Fruit fly (Drosophila melanogaster) whole organism, embryonic: ENCODE measurements around the gene JMJD5.
A peak's percentile ranks its signal among the peaks of the same experiment; 100 is the strongest.

Source experiments
- BEAF-32 ChIP-seq: fragments of 200-800 bp; sonication (Bioruptor generic); optimal IDR thresholded peaks from 3 replicates; lab custom pipeline; 2017; ENCODE audit warnings: missing biosample characterization, missing genetic modification characterization, mild to moderate bottlenecking, moderate library complexity, missing genetic modification reagents
- CG10267 ChIP-seq: fragments of 200-800 bp; sonication (Bioruptor generic); optimal IDR thresholded peaks from 2 replicates; lab custom pipeline; 2018; ENCODE audit warnings: missing biosample characterization, mild to moderate bottlenecking, missing genetic modification characterization, moderate library complexity
- CG1233 ChIP-seq: fragments of 200-800 bp; sonication (Bioruptor generic); optimal IDR thresholded peaks from 4 replicates; lab custom pipeline; 2018; ENCODE audit warnings: missing biosample characterization, mild to moderate bottlenecking, missing genetic modification characterization
- CG12942 ChIP-seq: fragments of 200-800 bp; sonication (Bioruptor generic); optimal IDR thresholded peaks from 3 replicates; lab custom pipeline; 2016; ENCODE audit warnings: missing biosample characterization, missing genetic modification characterization
- CG13296 ChIP-seq: fragments of 200-800 bp; sonication (Bioruptor generic); optimal IDR thresholded peaks from 3 replicates; lab custom pipeline; 2018; ENCODE audit warnings: missing biosample characterization, mild to moderate bottlenecking, missing genetic modification characterization
- CG15479 ChIP-seq: fragments of 200-800 bp; sonication (Bioruptor generic); optimal IDR thresholded peaks from 3 replicates; lab custom pipeline; 2019; ENCODE audit warnings: missing biosample characterization, mild to moderate bottlenecking, missing genetic modification characterization, moderate library complexity
- CG1832 ChIP-seq: fragments of 200-800 bp; sonication (Bioruptor generic); optimal IDR thresholded peaks from 2 replicates; lab custom pipeline; 2017; ENCODE audit warnings: missing biosample characterization, mild to moderate bottlenecking, missing genetic modification characterization, inconsistent platforms
- CG2120 ChIP-seq: fragments of 200-800 bp; sonication (Bioruptor generic); optimal IDR thresholded peaks from 3 replicates; lab custom pipeline; 2016; ENCODE audit warnings: missing biosample characterization, missing genetic modification characterization
- CG32767 ChIP-seq: fragments of 200-800 bp; sonication (Bioruptor generic); IDR thresholded peaks from 2 replicates; pipeline ENCODE4 v1.3.6; 2022; ENCODE audit warnings: missing biosample characterization, missing genetic modification characterization
- CG3407 ChIP-seq: fragments of 200-800 bp; sonication (Bioruptor generic); optimal IDR thresholded peaks from 2 replicates; lab custom pipeline; 2018; ENCODE audit warnings: missing biosample characterization, mild to moderate bottlenecking, missing genetic modification characterization
- CG3847 ChIP-seq: fragments of 200-800 bp; sonication (Bioruptor generic); IDR thresholded peaks from 2 replicates; pipeline ENCODE4 v1.3.6; 2022; ENCODE audit warnings: missing biosample characterization, missing genetic modification characterization
- D ChIP-seq, 2 experiments: fragments of 200-800 bp in 1 of 2; fragments of >200 bp in 1 of 2; sonication (Bioruptor generic) in 1 of 2; optimal IDR thresholded peaks; 2 replicates in 1 of 2; 3 replicates in 1 of 2; lab custom pipeline; 2017; ENCODE audit warnings: mild to moderate bottlenecking in 1 of 2, missing biosample characterization in 1 of 2, missing genetic modification characterization in 1 of 2, missing genetic modification reagents in 1 of 2
- Dek ChIP-seq: fragments of 200-800 bp; sonication (Bioruptor generic); optimal IDR thresholded peaks from 3 replicates; lab custom pipeline; 2019; ENCODE audit warnings: missing biosample characterization, mild to moderate bottlenecking, missing genetic modification characterization, moderate library complexity
- H2.0 ChIP-seq: fragments of 200-800 bp; sonication (Bioruptor generic); IDR thresholded peaks from 2 replicates; pipeline ENCODE4 v1.3.6; 2022; ENCODE audit warnings: missing biosample characterization, missing genetic modification characterization
- HLH4C ChIP-seq: fragments of 200-800 bp; sonication (Bioruptor generic); IDR thresholded peaks from 3 replicates; pipeline ENCODE4 v1.3.6; 2022; ENCODE audit warnings: missing biosample characterization, missing genetic modification characterization; ENCODE audit not compliant: partially characterized antibody
- HLHmδ ChIP-seq: fragments of 200-800 bp; sonication (Bioruptor generic); optimal IDR thresholded peaks from 2 replicates; lab custom pipeline; 2018; ENCODE audit warnings: missing biosample characterization, mild to moderate bottlenecking, missing genetic modification characterization, moderate library complexity
- Hey ChIP-seq: fragments of 200-800 bp; sonication (Bioruptor generic); optimal IDR thresholded peaks from 3 replicates; lab custom pipeline; 2018; ENCODE audit warnings: missing biosample characterization, mild to moderate bottlenecking, missing genetic modification characterization
- HmgZ ChIP-seq: fragments of 200-800 bp; sonication (Bioruptor generic); optimal IDR thresholded peaks from 2 replicates; lab custom pipeline; 2018; ENCODE audit warnings: missing biosample characterization, mild to moderate bottlenecking, missing genetic modification characterization
- MBD-R2 ChIP-seq: fragments of 200-800 bp; sonication (Bioruptor generic); IDR thresholded peaks from 2 replicates; pipeline ENCODE4 v1.3.6; 2022; ENCODE audit warnings: missing biosample characterization, missing genetic modification characterization
- MESR4 ChIP-seq: fragments of 200-800 bp; sonication (Bioruptor generic); optimal IDR thresholded peaks from 2 replicates; lab custom pipeline; 2018; ENCODE audit warnings: missing biosample characterization, mild to moderate bottlenecking, missing genetic modification characterization, moderate library complexity
- NfI ChIP-seq: fragments of 200-800 bp; sonication (Bioruptor generic); optimal IDR thresholded peaks from 3 replicates; lab custom pipeline; 2018; ENCODE audit warnings: missing biosample characterization, mild to moderate bottlenecking, missing genetic modification characterization, moderate library complexity
- Ptx1 ChIP-seq: fragments of 200-800 bp; sonication (Bioruptor generic); IDR thresholded peaks from 2 replicates; pipeline ENCODE4 v1.3.6; 2022; ENCODE audit warnings: missing biosample characterization, missing genetic modification characterization
- Rfx ChIP-seq: fragments of 200-800 bp; sonication (Bioruptor generic); IDR thresholded peaks from 2 replicates; pipeline ENCODE4 v1.3.6; 2022; ENCODE audit warnings: missing biosample characterization, missing genetic modification characterization
- Scr ChIP-seq: fragments of 200-800 bp; sonication (Bioruptor generic); IDR thresholded peaks from 2 replicates; pipeline ENCODE4 v1.3.6; 2022; ENCODE audit warnings: missing biosample characterization, missing genetic modification characterization; ENCODE audit not compliant: partially characterized antibody
- Usf ChIP-seq: fragments of 200-800 bp; sonication (Bioruptor generic); optimal IDR thresholded peaks from 2 replicates; lab custom pipeline; 2017; ENCODE audit warnings: missing genotype, missing biosample characterization, missing genetic modification characterization
- br ChIP-seq: fragments of >200 bp; optimal IDR thresholded peaks from 2 replicates; lab custom pipeline; 2017
- bsh ChIP-seq, 2 experiments: fragments of 200-800 bp; sonication (Bioruptor generic); optimal IDR thresholded peaks; 2 replicates each; lab custom pipeline; 2017 to 2018; ENCODE audit warnings: mild to moderate bottlenecking in 2 of 2, missing biosample characterization in 2 of 2, missing genetic modification characterization in 2 of 2, moderate library complexity in 1 of 2
- emc ChIP-seq: fragments of 200-800 bp; sonication (Bioruptor generic); optimal IDR thresholded peaks from 2 replicates; lab custom pipeline; 2016; ENCODE audit warnings: missing biosample characterization, missing genetic modification characterization
- hbn ChIP-seq: fragments of 200-800 bp; sonication (Bioruptor generic); IDR thresholded peaks from 2 replicates; pipeline ENCODE4 v1.3.6; 2022; ENCODE audit warnings: missing biosample characterization, missing genetic modification characterization; ENCODE audit not compliant: partially characterized antibody
- kay ChIP-seq: fragments of 200-800 bp; sonication (Bioruptor generic); optimal IDR thresholded peaks from 2 replicates; lab custom pipeline; 2016; ENCODE audit warnings: missing biosample characterization, missing genetic modification characterization
- lbe ChIP-seq: fragments of 200-800 bp; sonication (Bioruptor generic); optimal IDR thresholded peaks from 2 replicates; lab custom pipeline; 2016; ENCODE audit warnings: missing biosample characterization, mild to moderate bottlenecking, missing genetic modification characterization
- oc ChIP-seq: fragments of 200-800 bp; sonication (Bioruptor generic); optimal IDR thresholded peaks from 2 replicates; lab custom pipeline; 2018; ENCODE audit warnings: missing biosample characterization, mild to moderate bottlenecking, missing genetic modification characterization, moderate library complexity
- trh ChIP-seq: fragments of 200-800 bp; sonication (Bioruptor generic); optimal IDR thresholded peaks from 2 replicates; lab custom pipeline; 2016; ENCODE audit warnings: missing biosample characterization, missing genetic modification characterization
- ttk ChIP-seq: fragments of 200-800 bp; sonication (Bioruptor generic); IDR thresholded peaks from 2 replicates; pipeline ENCODE4 v2.1.2; 2022; ENCODE audit warnings: missing biosample characterization, missing genetic modification characterization
- unc-4 ChIP-seq: fragments of 200-800 bp; sonication (Bioruptor generic); IDR thresholded peaks from 2 replicates; pipeline ENCODE4 v1.3.6; 2022; ENCODE audit warnings: missing biosample characterization, missing genetic modification characterization; ENCODE audit not compliant: partially characterized antibody
- vnd ChIP-seq: fragments of 200-800 bp; sonication (Bioruptor generic); IDR thresholded peaks from 3 replicates; pipeline ENCODE4 v1.3.6; 2022; ENCODE audit warnings: missing biosample characterization, missing genetic modification characterization; ENCODE audit not compliant: partially characterized antibody
- zen ChIP-seq: fragments of 200-800 bp; sonication (Bioruptor generic); optimal IDR thresholded peaks from 3 replicates; lab custom pipeline; 2018; ENCODE audit warnings: missing biosample characterization, mild to moderate bottlenecking, missing genetic modification characterization, moderate library complexity

The JMJD5 gene

DNA sequence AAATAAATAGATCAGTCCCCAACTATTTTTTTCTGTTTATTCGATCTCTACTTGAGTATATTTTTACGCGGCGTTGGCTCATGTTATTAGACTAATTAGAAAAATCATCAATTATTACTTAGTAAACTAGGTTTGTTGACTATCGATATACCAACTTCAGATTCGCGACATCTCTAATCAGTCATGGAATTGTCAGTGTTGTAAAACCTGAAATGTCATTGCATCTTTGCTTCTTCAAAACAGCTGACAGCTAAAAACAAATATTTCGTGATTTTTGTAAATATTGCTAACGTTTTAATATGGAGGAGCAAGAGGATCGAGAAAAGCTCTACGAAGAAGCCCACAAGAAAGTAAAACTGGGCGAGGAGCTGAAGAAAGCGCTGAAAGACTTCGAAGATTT, 7.3 kb downstream of the JMJD5 start, which contains the start of gene CG42553 (continued):
- TF ChIP-seq D (optimal IDR thresholded peaks at IDR 0.05; lab: Kevin White, UChicago) (no peak), D (GFP tag; optimal IDR thresholded peaks at IDR 0.05; lab: Kevin White, UChicago) (no peak), trh (GFP tag; lab: Kevin White, UChicago) (no peak), CG1233 (GFP tag; lab: Kevin White, UChicago) (no peak), br (lab: Kevin White, UChicago) (no peak), MESR4 (GFP tag; lab: Kevin White, UChicago) (peak; percentile 60), HLHmδ (GFP tag; lab: Kevin White, UChicago) (no peak), NfI (GFP tag; lab: Kevin White, UChicago) (no peak), Rfx (GFP tag; lab: Robert Waterston, UW) (peak; percentile 31; the same call in 1 of the 2 replicates), ttk (GFP tag; lab: Robert Waterston, UW) (no peak), BEAF-32 (peak; percentile 49), H2.0 (GFP tag; lab: Robert Waterston, UW) (no peak), CG13296 (GFP tag; lab: Kevin White, UChicago) (no peak), lbe (GFP tag; lab: Kevin White, UChicago) (peak; percentile 21), Usf (GFP tag; lab: Kevin White, UChicago) (no peak), CG1832 (GFP tag; lab: Kevin White, UChicago) (no peak), HLH4C (GFP tag; lab: Robert Waterston, UW) (peak; percentile 37; the same call in 2 of the 3 replicates), kay (GFP tag; lab: Kevin White, UChicago) (no peak), CG2120 (GFP tag; lab: Kevin White, UChicago) (no peak), Ptx1 (GFP tag; lab: Robert Waterston, UW) (no peak), CG12942 (no peak), vnd (GFP tag; lab: Robert Waterston, UW) (0 out of 3 replicates have a peak, but pooled peaks have one; percentile 15), oc (tag; lab: Kevin White, UChicago) (no peak), emc (no peak), Dek (no peak), CG3847 (GFP tag; lab: Robert Waterston, UW) (peak; percentile 32; the same call in 1 of the 2 replicates), CG3407 (GFP tag; lab: Kevin White, UChicago) (no peak), CG15479 (GFP tag; lab: Kevin White, UChicago) (no peak), CG10267 (tag; lab: Kevin White, UChicago) (peak; percentile 91), MBD-R2 (GFP tag; lab: Robert Waterston, UW) (peak; percentile 84), zen (no peak), Hey (tag; lab: Kevin White, UChicago) (no peak), unc-4 (peak; percentile 51), CG32767 (GFP tag; lab: Robert Waterston, UW) (no peak), Scr (GFP tag; lab: Robert Waterston, UW) (peak; percentile 39; the same call in 1 of the 2 replicates), bsh (GFP tag; optimal IDR thresholded peaks at IDR 0.05; lab: Kevin White, UChicago) (no peak), HmgZ (tag; lab: Kevin White, UChicago) (no peak), hbn (peak; percentile 44)
